Worm (Caenorhabditis elegans): Measurements from ENCODE around the gene tat-1.
A peak's percentile ranks its signal among the peaks of the same experiment; 100 is the strongest.

The tat-1 gene

ce11 chrIII:12425846-12426405 lies 4.4 kb upstream of the tat-1 start:
- no peak for TF ChIP-seq pax-1 (tag; optimal IDR thresholded peaks at IDR 0.05)
- TF ChIP-seq hlh-8 (tag; optimal IDR thresholded peaks at IDR 0.05), result no peak
- no peak for TF ChIP-seq sox-4 (tag; optimal IDR thresholded peaks at IDR 0.05)
- no peak for TF ChIP-seq ceh-24 (tag; optimal IDR thresholded peaks at IDR 0.05)
- TF ChIP-seq fkh-10 (GFP tag; optimal IDR thresholded peaks at IDR 0.05), result no peak
- no peak for TF ChIP-seq dmd-4 (tag; optimal IDR thresholded peaks at IDR 0.05; ENCODE audit: borderline replicate concordance)
- no peak for TF ChIP-seq sox-2 (GFP tag; IDR thresholded peaks at IDR 0.05)
- no peak for TF ChIP-seq tbx-2 (tag; optimal IDR thresholded peaks at IDR 0.05)
- no peak for TF ChIP-seq nhr-232 (tag; optimal IDR thresholded peaks at IDR 0.05)

DNA sequence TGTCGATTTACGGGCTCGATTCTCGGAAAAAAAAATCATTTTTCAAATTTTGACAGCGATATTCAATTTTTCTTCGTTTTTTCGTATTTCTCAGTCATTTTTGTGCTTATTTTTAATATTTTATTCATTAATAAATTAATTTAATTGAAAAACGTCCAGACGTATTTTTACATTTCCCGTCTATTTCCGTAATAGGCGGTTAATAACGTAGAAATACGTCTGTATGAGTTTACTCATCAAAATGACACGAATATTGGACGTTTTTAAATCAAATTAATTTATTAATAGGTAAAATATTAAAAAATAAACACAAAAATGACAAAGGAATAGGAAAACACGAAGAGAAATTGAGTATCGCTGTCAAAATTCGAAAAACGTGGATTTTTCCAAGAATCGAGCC lies 3.1 kb upstream of the tat-1 start:
- TF ChIP-seq zip-5 (tag; optimal IDR thresholded peaks at IDR 0.05) (no peak), pha-2 (tag; optimal IDR thresholded peaks at IDR 0.05) (no peak), sdc-2 (tag; optimal IDR thresholded peaks at IDR 0.05) (no peak), ceh-24 (tag; optimal IDR thresholded peaks at IDR 0.05) (no peak), unc-42 (tag; optimal IDR thresholded peaks at IDR 0.05) (no peak), pros-1 (tag; optimal IDR thresholded peaks at IDR 0.05) (no peak), hlh-13 (GFP tag; optimal IDR thresholded peaks at IDR 0.05) (no peak), ceh-14 (tag; optimal IDR thresholded peaks at IDR 0.05) (no peak), unc-86 (tag; optimal IDR thresholded peaks at IDR 0.05) (no peak), F13H6.1 (tag; optimal IDR thresholded peaks at IDR 0.05) (no peak), pag-3 (tag; optimal IDR thresholded peaks at IDR 0.05; ENCODE audit: borderline replicate concordance) (no peak)

ce11 chrIII:12424066-12424465 lies 2.5 kb upstream of the tat-1 start:
- TF ChIP-seq sox-2 (GFP tag; IDR thresholded peaks at IDR 0.05) (no peak), ceh-22 (tag; optimal IDR thresholded peaks at IDR 0.05) (no peak), Y22D7AL.16 (tag; optimal IDR thresholded peaks at IDR 0.05) (no peak)

ce11 chrIII:12420256-12420655 lies 1.3 kb downstream of the tat-1 start:
- peak; percentile 98 for TF ChIP-seq nfya-1 (tag; optimal IDR thresholded peaks at IDR 0.05)
- TF ChIP-seq eyg-1 (tag; optimal IDR thresholded peaks at IDR 0.05), result no peak

- peak; percentile 91 for TF ChIP-seq nfya-1 (tag; optimal IDR thresholded peaks at IDR 0.05)
- TF ChIP-seq ahr-1 (tag; optimal IDR thresholded peaks at IDR 0.05), result no peak
Measured at ce11 chrIII:12414533-12414932, 7.0 kb downstream of the tat-1 start.

DNA sequence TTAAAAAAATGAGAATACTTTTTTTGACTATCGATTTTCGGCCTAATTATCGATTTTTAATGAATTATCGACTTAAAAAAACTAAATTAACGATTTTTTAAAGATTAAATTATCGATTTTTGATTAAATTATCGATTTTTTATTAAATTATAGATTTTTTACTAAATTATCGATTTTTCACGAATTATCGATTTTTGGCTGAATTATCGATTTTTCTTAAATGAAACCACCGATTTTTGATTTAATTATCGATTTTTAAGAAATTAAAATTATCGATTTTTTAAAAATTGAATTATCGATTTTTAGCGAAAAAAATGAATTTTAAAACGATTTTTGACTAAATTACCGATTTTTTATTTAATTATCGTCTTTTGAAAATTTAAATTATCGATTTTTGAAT lies 9.8 kb downstream of the tat-1 start:
- TF ChIP-seq unc-3 (GFP tag; conservative IDR thresholded peaks at IDR 0.05), result no peak
- no peak for TF ChIP-seq unc-3 (tag; optimal IDR thresholded peaks at IDR 0.05)
- no peak for TF ChIP-seq tbx-2 (tag; optimal IDR thresholded peaks at IDR 0.05)
- no peak for TF ChIP-seq T23F11.4 (GFP tag; optimal IDR thresholded peaks at IDR 0.05)
- TF ChIP-seq nhr-232 (tag; optimal IDR thresholded peaks at IDR 0.05), result no peak
- no peak for TF ChIP-seq sox-4 (tag; optimal IDR thresholded peaks at IDR 0.05)
- no peak for TF ChIP-seq elt-2 (tag; optimal IDR thresholded peaks at IDR 0.05)
- TF ChIP-seq ama-1 (optimal IDR thresholded peaks at IDR 0.05), result no peak
- TF ChIP-seq ceh-48 (tag; optimal IDR thresholded peaks at IDR 0.05), result peak; percentile 14
- no peak for TF ChIP-seq unc-86 (tag; optimal IDR thresholded peaks at IDR 0.05)

DNA sequence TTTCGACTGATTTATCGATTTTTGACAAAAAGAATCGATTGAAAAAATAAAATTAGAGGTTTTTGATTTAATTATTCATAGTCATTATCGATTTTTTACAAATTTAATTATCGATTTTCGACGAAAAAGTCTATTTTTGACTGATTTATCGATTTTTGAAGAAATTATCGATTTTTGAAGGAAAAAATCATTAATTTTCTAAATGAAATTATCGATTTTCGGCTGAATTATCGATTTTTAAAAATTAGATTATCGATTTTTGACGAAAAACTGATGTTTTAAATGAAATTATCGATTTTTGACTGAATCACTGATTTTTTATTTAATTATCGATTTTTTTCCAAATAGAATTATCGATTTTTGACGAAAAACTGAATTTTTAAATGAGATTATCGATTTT lies 10.5 kb downstream of the tat-1 start:
- peak; percentile 71 for TF ChIP-seq ceh-48 (tag; optimal IDR thresholded peaks at IDR 0.05)
- no peak for TF ChIP-seq F13H6.1 (tag; optimal IDR thresholded peaks at IDR 0.05)
- no peak for TF ChIP-seq ceh-34 (tag; optimal IDR thresholded peaks at IDR 0.05)

All from whole organism, late embryonic.